Worm (Caenorhabditis elegans) whole organism, young adult: Measurements from ENCODE around the gene nspg-6.

Source experiments
- B0019.2 ChIP-seq: fragments of 200-800 bp; sonication (Bioruptor generic); conservative IDR thresholded peaks from 2 replicates; pipeline ENCODE4 v1.3.6; 2022; ENCODE audit warnings: missing genetic modification reagents, missing genetic modification characterization, missing compliant biosample characterization
- B0035.1 ChIP-seq: sonication (generic microtip); optimal IDR thresholded peaks from 2 replicates; lab custom pipeline; 2016; ENCODE audit warnings: missing genetic modification characterization, mild to moderate bottlenecking, missing compliant biosample characterization, missing genotype, missing genetic modification reagents
- B0336.3 ChIP-seq: fragments of 200-800 bp; sonication (Bioruptor generic); IDR thresholded peaks from 2 replicates; pipeline ENCODE4 v1.3.6; 2022; ENCODE audit warnings: missing genetic modification characterization, missing compliant biosample characterization
- C06A6.2 ChIP-seq: fragments of 200-800 bp; sonication (Bioruptor generic); conservative IDR thresholded peaks from 2 replicates; pipeline ENCODE4 v1.3.6; 2022; ENCODE audit warnings: missing genetic modification characterization, missing compliant biosample characterization
- D2030.7 ChIP-seq: fragments of 200-800 bp; sonication (Bioruptor generic); IDR thresholded peaks from 2 replicates; pipeline ENCODE4 v1.3.6; 2022; ENCODE audit warnings: missing genetic modification reagents, missing genetic modification characterization, missing compliant biosample characterization
- F10E7.11 ChIP-seq: sonication (generic microtip); optimal IDR thresholded peaks from 2 replicates; lab custom pipeline; 2017; ENCODE audit warnings: mild to moderate bottlenecking, missing genetic modification characterization, moderate library complexity, missing compliant biosample characterization
- F22D6.2 ChIP-seq: sonication (generic microtip); optimal IDR thresholded peaks from 2 replicates; lab custom pipeline; 2016; ENCODE audit warnings: mild to moderate bottlenecking, missing genetic modification characterization, missing compliant biosample characterization
- F23B12.7 ChIP-seq: sonication (generic microtip); optimal IDR thresholded peaks from 2 replicates; lab custom pipeline; 2017; ENCODE audit warnings: missing genetic modification characterization, mild to moderate bottlenecking, missing compliant biosample characterization, antibody characterized with exemption, moderate library complexity; ENCODE audit not compliant: insufficient read depth
- F37B4.10 ChIP-seq: fragments of 200-800 bp; sonication (Bioruptor generic); IDR thresholded peaks from 2 replicates; pipeline ENCODE4 v1.3.6; 2022; ENCODE audit warnings: missing genetic modification characterization, missing compliant biosample characterization
- F49E8.2 ChIP-seq: sonication (generic microtip); optimal IDR thresholded peaks from 3 replicates; lab custom pipeline; 2017; ENCODE audit warnings: missing genetic modification characterization, mild to moderate bottlenecking, missing compliant biosample characterization, antibody characterized with exemption, moderate library complexity; ENCODE audit not compliant: insufficient read depth
- K12H6.12 ChIP-seq: fragments of 200-800 bp; sonication (Bioruptor generic); optimal IDR thresholded peaks from 2 replicates; lab custom pipeline; 2018; ENCODE audit warnings: mild to moderate bottlenecking, missing genetic modification characterization, missing compliant biosample characterization
- Y53F4B.3 ChIP-seq: fragments of 200-800 bp; sonication (Bioruptor generic); IDR thresholded peaks from 2 replicates; pipeline ENCODE4 v1.3.6; 2022; ENCODE audit warnings: missing genetic modification reagents, missing genetic modification characterization, missing compliant biosample characterization
- aptf-2 ChIP-seq: fragments of 200-800 bp; sonication (Bioruptor generic); conservative IDR thresholded peaks from 2 replicates; pipeline ENCODE4 v1.3.6; 2022; ENCODE audit warnings: missing genetic modification reagents, missing genetic modification characterization, missing compliant biosample characterization
- aptf-3 ChIP-seq: fragments of 200-800 bp; sonication (Bioruptor generic); IDR thresholded peaks from 2 replicates; pipeline ENCODE4 v1.3.6; 2022; ENCODE audit warnings: missing genetic modification characterization, missing compliant biosample characterization
- bed-1 ChIP-seq: fragments of 200-800 bp; sonication (Bioruptor generic); IDR thresholded peaks from 2 replicates; pipeline ENCODE4 v1.3.6; 2022; ENCODE audit warnings: missing genetic modification reagents, missing genetic modification characterization, missing compliant biosample characterization
- bed-2 ChIP-seq: fragments of 200-800 bp; sonication (Bioruptor generic); IDR thresholded peaks from 2 replicates; pipeline ENCODE4 v1.3.6; 2022; ENCODE audit warnings: missing genetic modification reagents, missing genetic modification characterization, missing compliant biosample characterization
- ccch-3 ChIP-seq: fragments of 200-800 bp; sonication (Bioruptor generic); optimal IDR thresholded peaks from 2 replicates; lab custom pipeline; 2018; ENCODE audit warnings: mild to moderate bottlenecking, missing genetic modification characterization, missing compliant biosample characterization
- ceh-79 ChIP-seq: sonication (generic microtip); optimal IDR thresholded peaks from 2 replicates; lab custom pipeline; 2017; ENCODE audit warnings: mild to moderate bottlenecking, missing genetic modification characterization, missing compliant biosample characterization
- die-1 ChIP-seq: sonication (generic microtip); optimal IDR thresholded peaks from 2 replicates; lab custom pipeline; 2016; ENCODE audit warnings: missing genotype, mild to moderate bottlenecking, missing genetic modification characterization, missing compliant biosample characterization
- dox-1 ChIP-seq: fragments of 200-800 bp; sonication (Bioruptor generic); IDR thresholded peaks from 2 replicates; pipeline ENCODE4 v1.3.6; 2022; ENCODE audit warnings: missing genetic modification reagents, missing genetic modification characterization, missing compliant biosample characterization
- dpff-1 ChIP-seq: sonication (generic microtip); optimal IDR thresholded peaks from 2 replicates; lab custom pipeline; 2017; ENCODE audit warnings: mild to moderate bottlenecking, missing genetic modification characterization, missing compliant biosample characterization
- efl-1 ChIP-seq: fragments of 150-350 bp; optimal IDR thresholded peaks from 2 replicates; lab custom pipeline; 2014; ENCODE audit warnings: missing biosample characterization, missing genetic modification reagents, missing genetic modification characterization
- egrh-3 ChIP-seq: fragments of 200-800 bp; sonication (Bioruptor generic); IDR thresholded peaks from 2 replicates; pipeline ENCODE4 v1.3.6; 2022; ENCODE audit warnings: missing genetic modification reagents, missing genetic modification characterization, missing compliant biosample characterization
- ets-4 ChIP-seq: fragments of 200-800 bp; sonication (Bioruptor generic); optimal IDR thresholded peaks from 2 replicates; lab custom pipeline; 2018; ENCODE audit warnings: mild to moderate bottlenecking, missing genetic modification characterization, missing compliant biosample characterization
- fkh-3 ChIP-seq: sonication (generic microtip); optimal IDR thresholded peaks from 2 replicates; lab custom pipeline; 2016; ENCODE audit warnings: mild to moderate bottlenecking, missing genetic modification characterization, missing compliant biosample characterization
- hsf-1 ChIP-seq: fragments of 200-800 bp; sonication (Bioruptor generic); IDR thresholded peaks from 2 replicates; pipeline ENCODE4 v1.3.6; 2022; ENCODE audit warnings: missing genetic modification reagents, missing genetic modification characterization, missing compliant biosample characterization
- lag-1 ChIP-seq: fragments of 200-800 bp; sonication (Bioruptor generic); IDR thresholded peaks from 2 replicates; pipeline ENCODE4 v1.3.6; 2022; ENCODE audit warnings: missing genetic modification reagents, missing genetic modification characterization, missing compliant biosample characterization
- lin-35 ChIP-seq, 3 experiments: fragments of 150-350 bp in 2 of 3; sonication (generic microtip) in 1 of 3; optimal IDR thresholded peaks; 2 replicates each; lab custom pipeline; 2014 to 2018; ENCODE audit warnings: missing biosample characterization in 3 of 3, missing genetic modification characterization in 3 of 3, missing genetic modification reagents in 3 of 3
- lin-40 ChIP-seq: sonication (generic microtip); optimal IDR thresholded peaks from 2 replicates; lab custom pipeline; 2016; ENCODE audit warnings: missing genetic modification characterization, mild to moderate bottlenecking, missing compliant biosample characterization, missing genotype, missing genetic modification reagents
- madf-3 ChIP-seq: fragments of 200-800 bp; sonication (Bioruptor generic); IDR thresholded peaks from 2 replicates; pipeline ENCODE4 v1.3.6; 2022; ENCODE audit warnings: missing genetic modification reagents, missing genetic modification characterization, missing compliant biosample characterization
- madf-6 ChIP-seq: fragments of 200-800 bp; sonication (Bioruptor generic); IDR thresholded peaks from 2 replicates; pipeline ENCODE4 v1.3.6; 2022; ENCODE audit warnings: missing genetic modification reagents, missing genetic modification characterization, missing compliant biosample characterization
- madf-8 ChIP-seq: fragments of 200-800 bp; sonication (Bioruptor generic); conservative IDR thresholded peaks from 2 replicates; pipeline ENCODE4 v1.3.6; 2022; ENCODE audit warnings: missing genetic modification reagents, missing genetic modification characterization, missing compliant biosample characterization
- mes-4 ChIP-seq: sonication (generic microtip); optimal IDR thresholded peaks from 2 replicates; lab custom pipeline; 2016; ENCODE audit warnings: missing genotype, missing genetic modification characterization, missing compliant biosample characterization
- nhr-27 ChIP-seq: fragments of 200-800 bp; sonication (Bioruptor generic); optimal IDR thresholded peaks from 2 replicates; lab custom pipeline; 2018; ENCODE audit warnings: mild to moderate bottlenecking, missing genetic modification characterization, moderate library complexity, missing compliant biosample characterization
- nhr-80 ChIP-seq: sonication (generic microtip); optimal IDR thresholded peaks from 2 replicates; lab custom pipeline; 2016; ENCODE audit warnings: missing genetic modification characterization, missing compliant biosample characterization
- nhr-90 ChIP-seq: sonication (generic microtip); optimal IDR thresholded peaks from 2 replicates; lab custom pipeline; 2016; ENCODE audit warnings: missing genotype, mild to moderate bottlenecking, missing genetic modification characterization, missing compliant biosample characterization
- rpc-1 ChIP-seq, 2 experiments: fragments of 150-350 bp in 1 of 2; sonication (generic microtip) in 1 of 2; optimal IDR thresholded peaks; 2 replicates each; lab custom pipeline; 2014 to 2018; ENCODE audit warnings: missing biosample characterization in 1 of 2, missing genetic modification characterization in 1 of 2, missing genetic modification reagents in 1 of 2, missing genotype in 1 of 2
- sdz-38 ChIP-seq: sonication (generic microtip); optimal IDR thresholded peaks from 2 replicates; lab custom pipeline; 2016; ENCODE audit warnings: missing genotype, missing genetic modification characterization, missing compliant biosample characterization
- snpc-3.4 ChIP-seq: sonication (generic microtip); optimal IDR thresholded peaks from 2 replicates; lab custom pipeline; 2017; ENCODE audit warnings: missing genetic modification characterization, mild to moderate bottlenecking, missing compliant biosample characterization, antibody characterized with exemption, moderate library complexity, missing genotype, missing genetic modification reagents
- tbp1 ChIP-seq: fragments of 200-800 bp; sonication (Bioruptor generic); optimal IDR thresholded peaks from 2 replicates; lab custom pipeline; 2018; ENCODE audit warnings: mild to moderate bottlenecking, missing genetic modification characterization, missing compliant biosample characterization
- tbx-9 ChIP-seq: sonication (generic microtip); optimal IDR thresholded peaks from 2 replicates; lab custom pipeline; 2016; ENCODE audit warnings: borderline replicate concordance, missing genetic modification characterization, inconsistent platforms, missing compliant biosample characterization
- tlf-1 ChIP-seq: fragments of 200-800 bp; sonication (Bioruptor generic); optimal IDR thresholded peaks from 2 replicates; lab custom pipeline; 2018; ENCODE audit warnings: mild to moderate bottlenecking, missing genetic modification characterization, missing compliant biosample characterization
- zim-3 ChIP-seq: sonication (generic microtip); optimal IDR thresholded peaks from 2 replicates; lab custom pipeline; 2017; ENCODE audit warnings: mild to moderate bottlenecking, missing genetic modification characterization, moderate library complexity, missing compliant biosample characterization
- ztf-22 ChIP-seq: fragments of 200-800 bp; sonication (Bioruptor generic); optimal IDR thresholded peaks from 2 replicates; lab custom pipeline; 2018; ENCODE audit warnings: mild to moderate bottlenecking, missing genetic modification characterization, moderate library complexity, missing compliant biosample characterization
- ztf-6 ChIP-seq: fragments of 200-800 bp; sonication (Bioruptor generic); IDR thresholded peaks from 2 replicates; pipeline ENCODE4 v1.3.6; 2022; ENCODE audit warnings: missing genetic modification reagents, missing genetic modification characterization, missing compliant biosample characterization

Gene nspg-6

ce11 chrIII:7338693-7339092 is 23.9 kb upstream of the nspg-6 start, which contains the start of gene kap-1 (continued):
- peak; percentile 80 for TF ChIP-seq fkh-3
- no peak; the same call in 1 of the 2 replicates for TF ChIP-seq madf-8 (GFP tag; lab: Robert Waterston, UW)
- TF ChIP-seq B0019.2, result no peak
- TF ChIP-seq F23B12.7 (tag; lab: Kevin White, UChicago), result no peak
- TF ChIP-seq egrh-3 (GFP tag; lab: Robert Waterston, UW), result no peak
- TF ChIP-seq C06A6.2 (GFP tag; lab: Robert Waterston, UW), result no peak
- no peak for TF ChIP-seq K12H6.12 (tag; lab: Kevin White, UChicago)
- TF ChIP-seq F22D6.2 (tag; lab: Kevin White, UChicago), result no peak
- TF ChIP-seq madf-3 (GFP tag; lab: Robert Waterston, UW), result no peak
- TF ChIP-seq F49E8.2 (tag; lab: Kevin White, UChicago), result peak; percentile 22
- peak; percentile 58 for TF ChIP-seq tlf-1
- TF ChIP-seq lin-40 (tag; lab: Kevin White, UChicago), result no peak
- TF ChIP-seq nhr-27 (tag; lab: Kevin White, UChicago), result no peak
- TF ChIP-seq die-1 (tag; lab: Kevin White, UChicago), result no peak
- peak; percentile 15 for TF ChIP-seq nhr-90 (tag; lab: Kevin White, UChicago)
- no peak for TF ChIP-seq rpc-1 (optimal IDR thresholded peaks at IDR 0.05; lab: Kevin White, UChicago)
- TF ChIP-seq rpc-1 (tag; optimal IDR thresholded peaks at IDR 0.05; lab: Kevin White, UChicago), result no peak
- no peak for TF ChIP-seq F37B4.10 (GFP tag; lab: Robert Waterston, UW)
- TF ChIP-seq D2030.7 (GFP tag; lab: Robert Waterston, UW), result no peak
- no peak for TF ChIP-seq aptf-3 (GFP tag; lab: Robert Waterston, UW)
- no peak for TF ChIP-seq sdz-38 (tag; lab: Kevin White, UChicago)
- TF ChIP-seq bed-2 (GFP tag; lab: Robert Waterston, UW), result no peak
- peak; percentile 61 for TF ChIP-seq B0035.1 (tag; lab: Kevin White, UChicago)
- no peak for TF ChIP-seq ztf-6 (GFP tag; lab: Robert Waterston, UW)
- TF ChIP-seq Y53F4B.3, result no peak
- no peak for TF ChIP-seq F10E7.11 (tag; lab: Kevin White, UChicago)
- no peak for TF ChIP-seq ets-4 (GFP tag; lab: Kevin White, UChicago)
- TF ChIP-seq ccch-3 (GFP tag; lab: Kevin White, UChicago), result no peak
- no peak for TF ChIP-seq zim-3 (tag; lab: Kevin White, UChicago)
- TF ChIP-seq efl-1, result no peak
- peak; percentile 32 for TF ChIP-seq tbp1
- TF ChIP-seq ztf-22 (GFP tag; lab: Kevin White, UChicago), result peak; percentile 25
- TF ChIP-seq lin-35 (GFP tag; optimal IDR thresholded peaks at IDR 0.05; lab: Kevin White, UChicago), result peak in 1 of 3 experiments; percentile 42
- TF ChIP-seq dox-1, result 0 out of 2 replicates have a peak, but pooled peaks have one; percentile 25
- no peak for TF ChIP-seq tbx-9 (tag; lab: Kevin White, UChicago)
- TF ChIP-seq snpc-3.4 (tag; lab: Kevin White, UChicago), result peak; percentile 18
- TF ChIP-seq nhr-80 (tag; lab: Kevin White, UChicago), result no peak
- TF ChIP-seq B0336.3, result peak; percentile 86
- TF ChIP-seq ceh-79, result peak; percentile 21
- no peak for TF ChIP-seq lag-1 (GFP tag; lab: Robert Waterston, UW)
- TF ChIP-seq bed-1 (GFP tag; lab: Robert Waterston, UW), result no peak
- peak; percentile 60 for TF ChIP-seq hsf-1
- peak; percentile 3; the same call in 1 of the 2 replicates for TF ChIP-seq madf-6 (GFP tag; lab: Robert Waterston, UW)
- TF ChIP-seq dpff-1 (tag; lab: Kevin White, UChicago), result peak; percentile 62
- TF ChIP-seq mes-4 (tag; lab: Kevin White, UChicago), result peak; percentile 34
- TF ChIP-seq aptf-2 (GFP tag; lab: Robert Waterston, UW), result no peak
